Worm (Caenorhabditis elegans) whole organism, early embryonic: Measurements from ENCODE around the gene cup-16.

Experiments used
- B0310.2 ChIP-seq: sonication (generic microtip); optimal IDR thresholded peaks from 2 replicates; lab custom pipeline; 2016; ENCODE audit warnings: mild to moderate bottlenecking, missing genetic modification characterization, missing compliant biosample characterization
- aly-1 ChIP-seq: sonication (generic microtip); optimal IDR thresholded peaks from 2 replicates; lab custom pipeline; 2016; ENCODE audit warnings: missing genetic modification characterization, missing compliant biosample characterization
- ceh-13 ChIP-seq: fragments of 200-800 bp; sonication (Bioruptor generic); optimal IDR thresholded peaks from 2 replicates; lab custom pipeline; 2018; ENCODE audit warnings: mild to moderate bottlenecking, missing genetic modification characterization, missing compliant biosample characterization
- ceh-36 ChIP-seq: sonication (generic microtip); optimal IDR thresholded peaks from 2 replicates; lab custom pipeline; 2016; ENCODE audit warnings: missing genetic modification characterization, inconsistent platforms, missing compliant biosample characterization
- ets-7 ChIP-seq: sonication (generic microtip); optimal IDR thresholded peaks from 2 replicates; lab custom pipeline; 2016; ENCODE audit warnings: missing genotype, missing genetic modification characterization, missing compliant biosample characterization
- flt-1 ChIP-seq: fragments of 200-800 bp; sonication (Bioruptor generic); IDR thresholded peaks from 2 replicates; pipeline ENCODE4 v1.3.6; 2022; ENCODE audit warnings: missing genetic modification characterization, missing compliant biosample characterization
- hmbx-1 ChIP-seq: sonication (generic microtip); optimal IDR thresholded peaks from 2 replicates; lab custom pipeline; 2016; ENCODE audit warnings: mild to moderate bottlenecking, missing genetic modification characterization, missing compliant biosample characterization
- hmg-4 ChIP-seq: fragments of 200-800 bp; sonication (Bioruptor generic); optimal IDR thresholded peaks from 2 replicates; lab custom pipeline; 2018; ENCODE audit warnings: mild to moderate bottlenecking, missing genetic modification characterization, missing compliant biosample characterization
- hnd-1 ChIP-seq: sonication (generic microtip); optimal IDR thresholded peaks from 2 replicates; lab custom pipeline; 2016; ENCODE audit warnings: missing genetic modification characterization, missing compliant biosample characterization
- pes-1 ChIP-seq: fragments of 200-800 bp; sonication (Bioruptor generic); IDR thresholded peaks from 2 replicates; pipeline ENCODE4 v1.3.6; 2022; ENCODE audit warnings: missing genetic modification reagents, missing genetic modification characterization, missing compliant biosample characterization
- scrt-1 ChIP-seq: fragments of 200-800 bp; sonication (Bioruptor generic); IDR thresholded peaks from 2 replicates; pipeline ENCODE4 v1.3.6; 2022; ENCODE audit warnings: missing genetic modification characterization, missing compliant biosample characterization
- sea-1 ChIP-seq: fragments of 200-800 bp; sonication (Bioruptor generic); conservative IDR thresholded peaks from 2 replicates; pipeline ENCODE4 v1.3.6; 2022; ENCODE audit warnings: missing genetic modification characterization, missing compliant biosample characterization
- tbx-11 ChIP-seq: fragments of 200-800 bp; sonication (Bioruptor generic); IDR thresholded peaks from 2 replicates; pipeline ENCODE4 v1.3.6; 2022; ENCODE audit warnings: missing genetic modification characterization, missing compliant biosample characterization
- tbx-37 ChIP-seq: fragments of 200-800 bp; sonication (Bioruptor generic); conservative IDR thresholded peaks from 2 replicates; pipeline ENCODE4 v1.3.6; 2022; ENCODE audit warnings: missing genetic modification reagents, missing genetic modification characterization, missing compliant biosample characterization

cup-16 gene

DNA sequence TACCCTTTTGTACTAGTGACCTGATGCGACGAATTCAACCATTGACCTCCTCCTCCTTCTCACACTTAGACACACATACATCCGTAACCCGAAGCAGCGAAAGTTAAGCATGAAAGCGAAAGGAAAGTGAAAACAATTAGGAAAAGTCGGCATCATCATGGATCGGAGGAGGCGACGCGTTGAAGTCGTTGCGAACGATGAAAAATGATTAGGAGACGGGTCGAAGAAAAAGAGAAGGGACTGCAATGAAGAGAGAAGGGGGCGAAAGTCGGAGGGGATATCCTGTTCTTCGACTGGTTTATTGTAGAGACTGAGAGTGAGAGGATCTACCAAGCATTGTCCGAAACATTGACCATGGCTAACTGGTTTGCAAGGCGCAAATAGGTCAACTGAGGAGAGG is 44.1 kb downstream of the cup-16 start:
- TF ChIP-seq scrt-1 (GFP tag; lab: Robert Waterston, UW): no peak
- TF ChIP-seq aly-1: no peak
- TF ChIP-seq sea-1 (GFP tag; lab: Robert Waterston, UW): no peak
- no peak for TF ChIP-seq B0310.2 (tag; lab: Kevin White, UChicago)
- no peak for TF ChIP-seq ets-7 (tag; lab: Kevin White, UChicago)
- TF ChIP-seq flt-1 (GFP tag; lab: Robert Waterston, UW): no peak
- TF ChIP-seq tbx-37: no peak

DNA sequence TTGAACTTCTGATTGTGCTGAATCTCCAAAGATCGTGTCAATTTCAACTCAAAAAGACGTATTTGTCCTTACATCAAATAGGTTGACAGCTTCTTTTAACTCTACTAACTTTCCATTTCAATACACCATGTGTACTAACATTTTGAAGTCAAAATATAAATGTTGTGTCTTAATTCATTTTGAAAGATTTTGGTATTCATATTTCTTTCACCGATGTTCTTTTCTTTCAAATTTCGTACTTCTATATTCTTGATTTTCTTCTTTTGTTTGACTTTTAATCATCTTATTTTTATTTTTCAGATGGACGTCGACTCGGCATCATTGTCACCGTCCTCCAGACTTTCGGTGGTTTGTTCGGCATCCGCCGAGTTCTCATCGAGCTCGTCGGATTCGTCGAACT is 44.7 kb downstream of the cup-16 start, which contains the start of gene atf-2:
atf-2 (plus strand) TSS at position 301 of the 400 bp plus-strand sequence.
- no peak for TF ChIP-seq ceh-13 (GFP tag; lab: Kevin White, UChicago)
- no peak for TF ChIP-seq aly-1
- TF ChIP-seq hmbx-1: no peak
- TF ChIP-seq hmg-4 (GFP tag; lab: Kevin White, UChicago): no peak

- TF ChIP-seq ceh-36 (tag; lab: Kevin White, UChicago) (no peak), hmg-4 (GFP tag; lab: Kevin White, UChicago) (no peak), tbx-11 (GFP tag; lab: Robert Waterston, UW) (no peak), pes-1 (GFP tag; lab: Robert Waterston, UW) (no peak), ceh-13 (GFP tag; lab: Kevin White, UChicago) (no peak), tbx-37 (no peak), B0310.2 (tag; lab: Kevin White, UChicago) (no peak), hnd-1 (tag; lab: Kevin White, UChicago) (no peak), scrt-1 (GFP tag; lab: Robert Waterston, UW) (no peak), sea-1 (GFP tag; lab: Robert Waterston, UW) (no peak)
These were observed 48.3 kb downstream of the cup-16 start, which contains the start of gene K08F8.7 for ce11 chrII:8755270-8755669. Gene K08F8.7, minus strand, starts transcription at chrII:8755370.
